Worm (Caenorhabditis elegans) whole organism, late embryonic: ENCODE data around the gene Y58A7A.2.

Source experiments
- Y22D7AL.16 ChIP-seq: sonication (generic microtip); optimal IDR thresholded peaks from 2 replicates; lab custom pipeline; 2016; ENCODE audit warnings: missing genetic modification characterization, missing compliant biosample characterization
- elt-2 ChIP-seq: sonication (generic microtip); optimal IDR thresholded peaks from 2 replicates; lab custom pipeline; 2016; ENCODE audit warnings: missing genetic modification reagents, missing genetic modification characterization, missing compliant biosample characterization
- ets-4 ChIP-seq: sonication (generic microtip); optimal IDR thresholded peaks from 2 replicates; lab custom pipeline; 2016; ENCODE audit warnings: missing genetic modification characterization, missing compliant biosample characterization
- fax-1 ChIP-seq: sonication (generic microtip); optimal IDR thresholded peaks from 2 replicates; lab custom pipeline; 2016; ENCODE audit warnings: missing genotype, missing genetic modification characterization, missing compliant biosample characterization
- nfya-1 ChIP-seq: sonication (generic microtip); optimal IDR thresholded peaks from 2 replicates; lab custom pipeline; 2017; ENCODE audit warnings: missing genetic modification characterization, mild to moderate bottlenecking, missing compliant biosample characterization, antibody characterized with exemption, moderate library complexity
- nhr-232 ChIP-seq: sonication (generic microtip); optimal IDR thresholded peaks from 2 replicates; lab custom pipeline; 2016; ENCODE audit warnings: missing genetic modification characterization, missing compliant biosample characterization
- pqm-1 ChIP-seq: sonication (generic microtip); optimal IDR thresholded peaks from 2 replicates; lab custom pipeline; 2016; ENCODE audit warnings: missing genetic modification characterization, missing compliant biosample characterization
- tbx-2 ChIP-seq: sonication (generic microtip); optimal IDR thresholded peaks from 2 replicates; lab custom pipeline; 2016; ENCODE audit warnings: missing genetic modification characterization, missing compliant biosample characterization

- no peak for TF ChIP-seq Y22D7AL.16 (tag; lab: Kevin White, UChicago)
- TF ChIP-seq nfya-1 (tag; lab: Kevin White, UChicago): no peak
- TF ChIP-seq elt-2 (tag; lab: Kevin White, UChicago): no peak
- no peak for TF ChIP-seq tbx-2 (tag; lab: Kevin White, UChicago)
- no peak for TF ChIP-seq pqm-1
- no peak for TF ChIP-seq fax-1
- TF ChIP-seq ets-4 (tag; lab: Kevin White, UChicago): no peak
- TF ChIP-seq nhr-232 (tag; lab: Kevin White, UChicago): no peak
Measured at ce11 chrV:5102017-5102416, 30.0 kb upstream of the Y58A7A.2 start, which contains the start of gene srab-1.
